Worm (Caenorhabditis elegans): Measurements from ENCODE around the gene Y38E10A.8.

DNA sequence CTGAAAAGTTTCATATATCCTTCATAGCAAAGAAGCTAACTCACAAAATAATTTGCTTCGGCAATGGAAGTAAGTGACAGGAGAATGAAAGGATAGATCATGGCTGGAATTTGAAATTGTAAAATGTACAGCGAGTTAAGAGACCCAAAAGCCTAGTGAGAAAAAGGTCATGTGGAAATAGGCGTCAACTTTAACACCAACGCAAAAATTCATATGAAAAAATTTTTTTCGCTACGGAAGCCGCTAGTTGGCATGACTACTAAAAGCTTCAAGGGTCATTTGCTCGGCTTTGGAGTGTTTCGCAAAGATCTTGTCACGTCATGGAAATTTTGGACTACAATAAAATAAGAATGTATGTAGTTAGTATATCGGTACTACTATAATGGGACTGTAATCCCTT is 36.5 kb upstream of the Y38E10A.8 start, which contains the start of gene Y38E10A.1:
- no peak for TF ChIP-seq ztf-4 (tag; optimal IDR thresholded peaks at IDR 0.05)
- TF ChIP-seq egl-27 (tag; optimal IDR thresholded peaks at IDR 0.05), result no peak
- no peak for TF ChIP-seq ztf-11 (tag; optimal IDR thresholded peaks at IDR 0.05)
- no peak for TF ChIP-seq snpc-4 (tag; optimal IDR thresholded peaks at IDR 0.05)
- no peak for TF ChIP-seq fos-1 (tag; optimal IDR thresholded peaks at IDR 0.05)

Measured in whole organism, L2 larva.